Worm (Caenorhabditis elegans) whole organism, young adult: ENCODE results near the gene Y53F4B.5.

ENCODE experiments used
- D2030.7 ChIP-seq: fragments of 200-800 bp; sonication (Bioruptor generic); IDR thresholded peaks from 2 replicates; pipeline ENCODE4 v1.3.6; 2022; ENCODE audit warnings: missing genetic modification reagents, missing genetic modification characterization, missing compliant biosample characterization
- F39B2.1 ChIP-seq: fragments of 200-800 bp; sonication (Bioruptor generic); IDR thresholded peaks from 2 replicates; pipeline ENCODE4 v1.3.6; 2022; ENCODE audit warnings: missing genetic modification reagents, missing genetic modification characterization, missing compliant biosample characterization
- F52B5.7 ChIP-seq: sonication (generic microtip); optimal IDR thresholded peaks from 2 replicates; lab custom pipeline; 2016; ENCODE audit warnings: mild to moderate bottlenecking, missing genetic modification characterization, missing compliant biosample characterization
- F55B11.4 ChIP-seq: sonication (generic microtip); optimal IDR thresholded peaks from 2 replicates; lab custom pipeline; 2016; ENCODE audit warnings: missing compliant biosample characterization, missing genetic modification characterization, borderline replicate concordance; ENCODE audit not compliant: insufficient read depth
- K11D2.4 ChIP-seq: fragments of 200-800 bp; sonication (Bioruptor generic); IDR thresholded peaks from 2 replicates; pipeline ENCODE4 v1.3.6; 2022; ENCODE audit warnings: missing genetic modification reagents, missing genetic modification characterization, missing compliant biosample characterization
- K12H6.12 ChIP-seq: fragments of 200-800 bp; sonication (Bioruptor generic); optimal IDR thresholded peaks from 2 replicates; lab custom pipeline; 2018; ENCODE audit warnings: mild to moderate bottlenecking, missing genetic modification characterization, missing compliant biosample characterization
- T07F8.4 ChIP-seq: sonication (generic microtip); optimal IDR thresholded peaks from 2 replicates; lab custom pipeline; 2016; ENCODE audit warnings: mild to moderate bottlenecking, missing genetic modification characterization, moderate library complexity, missing compliant biosample characterization
- Y53F4B.3 ChIP-seq: fragments of 200-800 bp; sonication (Bioruptor generic); IDR thresholded peaks from 2 replicates; pipeline ENCODE4 v1.3.6; 2022; ENCODE audit warnings: missing genetic modification reagents, missing genetic modification characterization, missing compliant biosample characterization
- Y53G8AR.9 ChIP-seq: fragments of 200-800 bp; sonication (Bioruptor generic); conservative IDR thresholded peaks from 2 replicates; pipeline ENCODE4 v1.3.6; 2022; ENCODE audit warnings: missing genetic modification reagents, missing genetic modification characterization, missing compliant biosample characterization
- Y95B8A.8 ChIP-seq: fragments of 200-800 bp; sonication (Bioruptor generic); IDR thresholded peaks from 2 replicates; pipeline ENCODE4 v1.3.6; 2022; ENCODE audit warnings: missing genetic modification reagents, missing genetic modification characterization, missing compliant biosample characterization
- aptf-2 ChIP-seq: fragments of 200-800 bp; sonication (Bioruptor generic); conservative IDR thresholded peaks from 2 replicates; pipeline ENCODE4 v1.3.6; 2022; ENCODE audit warnings: missing genetic modification reagents, missing genetic modification characterization, missing compliant biosample characterization
- aptf-3 ChIP-seq: fragments of 200-800 bp; sonication (Bioruptor generic); IDR thresholded peaks from 2 replicates; pipeline ENCODE4 v1.3.6; 2022; ENCODE audit warnings: missing genetic modification characterization, missing compliant biosample characterization
- athp-1 ChIP-seq: sonication (generic microtip); optimal IDR thresholded peaks from 2 replicates; lab custom pipeline; 2017; ENCODE audit warnings: mild to moderate bottlenecking, missing genetic modification characterization, missing compliant biosample characterization
- attf-3 ChIP-seq: fragments of 200-800 bp; sonication (Bioruptor generic); conservative IDR thresholded peaks from 2 replicates; pipeline ENCODE4 v1.3.6; 2022; ENCODE audit warnings: missing genetic modification reagents, missing genetic modification characterization, missing compliant biosample characterization
- bed-2 ChIP-seq: fragments of 200-800 bp; sonication (Bioruptor generic); IDR thresholded peaks from 2 replicates; pipeline ENCODE4 v1.3.6; 2022; ENCODE audit warnings: missing genetic modification reagents, missing genetic modification characterization, missing compliant biosample characterization
- cebp-1 ChIP-seq, 2 experiments: fragments of 200-800 bp in 1 of 2; sonication (Bioruptor generic) in 1 of 2; sonication (generic microtip) in 1 of 2; IDR thresholded peaks in 1 of 2; optimal IDR thresholded peaks in 1 of 2; 2 replicates each; pipeline versions ENCODE4 v1.3.6 to Lab custom; 2017 to 2022; ENCODE audit warnings: missing compliant biosample characterization in 2 of 2, missing genetic modification characterization in 2 of 2, mild to moderate bottlenecking in 1 of 2, missing genetic modification reagents in 1 of 2, moderate library complexity in 1 of 2
- ceh-27 ChIP-seq: fragments of 200-800 bp; sonication (Bioruptor generic); optimal IDR thresholded peaks from 2 replicates; lab custom pipeline; 2018; ENCODE audit warnings: mild to moderate bottlenecking, missing genetic modification characterization, moderate library complexity, missing compliant biosample characterization
- ceh-79 ChIP-seq: sonication (generic microtip); optimal IDR thresholded peaks from 2 replicates; lab custom pipeline; 2017; ENCODE audit warnings: mild to moderate bottlenecking, missing genetic modification characterization, missing compliant biosample characterization
- ceh-91 ChIP-seq: fragments of 200-800 bp; sonication (Bioruptor generic); IDR thresholded peaks from 2 replicates; pipeline ENCODE4 v1.3.6; 2022; ENCODE audit warnings: missing genetic modification reagents, missing genetic modification characterization, missing compliant biosample characterization
- die-1 ChIP-seq: sonication (generic microtip); optimal IDR thresholded peaks from 2 replicates; lab custom pipeline; 2016; ENCODE audit warnings: missing genotype, mild to moderate bottlenecking, missing genetic modification characterization, missing compliant biosample characterization
- dox-1 ChIP-seq: fragments of 200-800 bp; sonication (Bioruptor generic); IDR thresholded peaks from 2 replicates; pipeline ENCODE4 v1.3.6; 2022; ENCODE audit warnings: missing genetic modification reagents, missing genetic modification characterization, missing compliant biosample characterization
- dpff-1 ChIP-seq: sonication (generic microtip); optimal IDR thresholded peaks from 2 replicates; lab custom pipeline; 2017; ENCODE audit warnings: mild to moderate bottlenecking, missing genetic modification characterization, missing compliant biosample characterization
- efl-1 ChIP-seq: fragments of 150-350 bp; optimal IDR thresholded peaks from 2 replicates; lab custom pipeline; 2014; ENCODE audit warnings: missing biosample characterization, missing genetic modification reagents, missing genetic modification characterization
- egrh-3 ChIP-seq: fragments of 200-800 bp; sonication (Bioruptor generic); IDR thresholded peaks from 2 replicates; pipeline ENCODE4 v1.3.6; 2022; ENCODE audit warnings: missing genetic modification reagents, missing genetic modification characterization, missing compliant biosample characterization
- ekl-4 ChIP-seq: fragments of 200-800 bp; sonication (Bioruptor generic); IDR thresholded peaks from 2 replicates; pipeline ENCODE4 v1.3.6; 2022; ENCODE audit warnings: missing genetic modification reagents, missing genetic modification characterization, missing compliant biosample characterization
- gei-17 ChIP-seq: fragments of 200-800 bp; sonication (Bioruptor generic); optimal IDR thresholded peaks from 2 replicates; lab custom pipeline; 2018; ENCODE audit warnings: mild to moderate bottlenecking, missing genetic modification characterization, missing compliant biosample characterization
- hmg-1.2 ChIP-seq: fragments of 200-800 bp; sonication (Bioruptor generic); IDR thresholded peaks from 2 replicates; pipeline ENCODE4 v1.3.6; 2022; ENCODE audit warnings: missing genetic modification reagents, missing genetic modification characterization, missing compliant biosample characterization
- hmg-20 ChIP-seq: fragments of 200-800 bp; sonication (Bioruptor generic); IDR thresholded peaks from 2 replicates; pipeline ENCODE4 v1.3.6; 2022; ENCODE audit warnings: missing genetic modification reagents, missing genetic modification characterization, missing compliant biosample characterization
- lin-26 ChIP-seq: fragments of 200-800 bp; sonication (Bioruptor generic); IDR thresholded peaks from 2 replicates; pipeline ENCODE4 v1.3.6; 2022; ENCODE audit warnings: missing genetic modification reagents, missing genetic modification characterization, missing compliant biosample characterization
- lir-1 ChIP-seq: fragments of 200-800 bp; sonication (Bioruptor generic); conservative IDR thresholded peaks from 2 replicates; pipeline ENCODE4 v1.3.6; 2022; ENCODE audit warnings: missing genetic modification reagents, missing genetic modification characterization, missing compliant biosample characterization
- lsy-27 ChIP-seq: sonication (generic microtip); optimal IDR thresholded peaks from 2 replicates; lab custom pipeline; 2017; ENCODE audit warnings: missing genetic modification characterization, mild to moderate bottlenecking, missing compliant biosample characterization, antibody characterized with exemption, missing genotype, borderline replicate concordance; ENCODE audit not compliant: insufficient read depth
- madf-3 ChIP-seq: fragments of 200-800 bp; sonication (Bioruptor generic); IDR thresholded peaks from 2 replicates; pipeline ENCODE4 v1.3.6; 2022; ENCODE audit warnings: missing genetic modification reagents, missing genetic modification characterization, missing compliant biosample characterization
- madf-6 ChIP-seq: fragments of 200-800 bp; sonication (Bioruptor generic); IDR thresholded peaks from 2 replicates; pipeline ENCODE4 v1.3.6; 2022; ENCODE audit warnings: missing genetic modification reagents, missing genetic modification characterization, missing compliant biosample characterization
- madf-8 ChIP-seq: fragments of 200-800 bp; sonication (Bioruptor generic); conservative IDR thresholded peaks from 2 replicates; pipeline ENCODE4 v1.3.6; 2022; ENCODE audit warnings: missing genetic modification reagents, missing genetic modification characterization, missing compliant biosample characterization
- mel-28 ChIP-seq: sonication (generic microtip); optimal IDR thresholded peaks from 2 replicates; lab custom pipeline; 2016; ENCODE audit warnings: borderline replicate concordance, mild to moderate bottlenecking, missing genetic modification characterization, missing compliant biosample characterization
- mxl-1 ChIP-seq: sonication (generic microtip); optimal IDR thresholded peaks from 2 replicates; lab custom pipeline; 2016; ENCODE audit warnings: missing genetic modification characterization, missing compliant biosample characterization
- nhr-120 ChIP-seq: fragments of 200-800 bp; sonication (Bioruptor generic); IDR thresholded peaks from 2 replicates; pipeline ENCODE4 v1.3.6; 2022; ENCODE audit warnings: missing genetic modification characterization, missing compliant biosample characterization
- nhr-179 ChIP-seq: sonication (generic microtip); optimal IDR thresholded peaks from 2 replicates; lab custom pipeline; 2016; ENCODE audit warnings: mild to moderate bottlenecking, missing genetic modification characterization, missing compliant biosample characterization
- nhr-27 ChIP-seq: fragments of 200-800 bp; sonication (Bioruptor generic); optimal IDR thresholded peaks from 2 replicates; lab custom pipeline; 2018; ENCODE audit warnings: mild to moderate bottlenecking, missing genetic modification characterization, moderate library complexity, missing compliant biosample characterization
- pha-4 ChIP-seq: fragments of 150-350 bp; sonication (generic microtip); optimal IDR thresholded peaks from 2 replicates; lab custom pipeline; 2014; ENCODE audit warnings: missing biosample characterization, missing genetic modification reagents, missing genetic modification characterization
- rec-8 ChIP-seq, 2 experiments: sonication (generic microtip); optimal IDR thresholded peaks; 2 replicates each; lab custom pipeline; 2016; ENCODE audit warnings: mild to moderate bottlenecking in 2 of 2, missing genetic modification characterization in 2 of 2, missing genetic modification reagents in 2 of 2, missing genotype in 2 of 2, missing biosample characterization in 1 of 2, missing compliant biosample characterization in 1 of 2, moderate library complexity in 1 of 2
- snpc-1.3 ChIP-seq: sonication (generic microtip); optimal IDR thresholded peaks from 2 replicates; lab custom pipeline; 2017; ENCODE audit warnings: missing genetic modification characterization, mild to moderate bottlenecking, missing compliant biosample characterization, antibody characterized with exemption, moderate library complexity, missing genotype, missing genetic modification reagents; ENCODE audit not compliant: insufficient read depth
- unc-130 ChIP-seq: sonication (generic microtip); optimal IDR thresholded peaks from 2 replicates; lab custom pipeline; 2016; ENCODE audit warnings: missing genetic modification reagents, missing genetic modification characterization, missing compliant biosample characterization
- ztf-18 ChIP-seq: sonication (generic microtip); optimal IDR thresholded peaks from 2 replicates; lab custom pipeline; 2016; ENCODE audit warnings: missing genotype, mild to moderate bottlenecking, missing genetic modification characterization, missing compliant biosample characterization
- ztf-25 ChIP-seq: fragments of 200-800 bp; sonication (Bioruptor generic); IDR thresholded peaks from 2 replicates; pipeline ENCODE4 v1.3.6; 2022; ENCODE audit warnings: missing genetic modification reagents, missing genetic modification characterization, missing compliant biosample characterization
- ztf-26 ChIP-seq: sonication (generic microtip); optimal IDR thresholded peaks from 2 replicates; lab custom pipeline; 2017; ENCODE audit warnings: missing genetic modification characterization, missing compliant biosample characterization
- ztf-28 ChIP-seq: fragments of 200-800 bp; sonication (Bioruptor generic); IDR thresholded peaks from 2 replicates; pipeline ENCODE4 v1.3.6; 2022; ENCODE audit warnings: missing genetic modification reagents, missing genetic modification characterization, missing compliant biosample characterization

Y53F4B.5 gene

DNA sequence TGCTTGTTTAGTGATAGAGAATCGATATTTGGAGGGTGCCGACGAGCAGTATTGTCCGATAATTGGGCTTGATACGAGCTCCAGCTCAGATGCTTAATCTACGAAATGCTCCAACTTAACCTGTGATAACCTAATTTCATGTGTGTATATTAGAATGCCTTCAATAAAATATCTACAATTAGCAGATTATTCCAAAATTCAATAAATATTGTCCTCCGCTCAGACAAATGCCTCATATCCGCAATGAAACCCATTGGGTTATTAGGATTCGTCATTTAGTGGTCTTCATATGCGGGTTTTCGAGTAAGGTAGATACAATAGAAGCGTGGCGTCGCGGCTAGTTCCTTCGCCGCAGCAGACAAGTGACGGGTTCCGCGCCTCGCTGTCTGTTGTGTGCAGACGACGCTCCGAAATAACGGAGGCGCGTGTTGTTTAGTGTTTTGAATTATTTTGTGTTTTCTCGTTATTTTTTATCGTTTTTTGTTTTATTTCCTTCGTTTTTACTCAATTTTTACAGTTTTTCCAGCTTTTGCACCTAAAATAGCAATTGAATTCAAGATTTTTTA lies 41.9 kb upstream of the Y53F4B.5 start, which contains the start of gene cmtr-1 (continued):
- peak; percentile 78 for TF ChIP-seq lsy-27 (tag; lab: Kevin White, UChicago)
- TF ChIP-seq Y53F4B.3 (GFP tag; lab: Robert Waterston, UW): no peak; the same call in 1 of the 2 replicates
- TF ChIP-seq unc-130 (GFP tag; lab: Kevin White, UChicago): peak; percentile 74
- TF ChIP-seq lin-26: peak; percentile 82
- TF ChIP-seq lir-1 (GFP tag; lab: Robert Waterston, UW): peak; percentile 79
- peak; percentile 64 for TF ChIP-seq T07F8.4 (tag; lab: Kevin White, UChicago)
- TF ChIP-seq hmg-1.2: peak; percentile 100
- peak; percentile 74 for TF ChIP-seq madf-8 (GFP tag; lab: Robert Waterston, UW)
- no peak for TF ChIP-seq aptf-3
- peak; percentile 60 for TF ChIP-seq ztf-18 (tag; lab: Kevin White, UChicago)
- peak; percentile 85 for TF ChIP-seq ceh-91 (GFP tag; lab: Robert Waterston, UW)
- TF ChIP-seq nhr-27 (tag; lab: Kevin White, UChicago): no peak
- peak; percentile 57 for TF ChIP-seq egrh-3
- TF ChIP-seq nhr-120 (GFP tag; lab: Robert Waterston, UW): no peak
- peak; percentile 89; the same call in 1 of the 2 replicates for TF ChIP-seq F39B2.1 (GFP tag; lab: Robert Waterston, UW)
- peak; percentile 98 for TF ChIP-seq snpc-1.3 (tag; lab: Kevin White, UChicago)
- peak; percentile 100 for TF ChIP-seq attf-3
- peak; percentile 92 for TF ChIP-seq hmg-20 (GFP tag; lab: Robert Waterston, UW)
- peak; percentile 94 for TF ChIP-seq athp-1
- TF ChIP-seq F55B11.4 (tag; lab: Kevin White, UChicago): no peak
- no peak for TF ChIP-seq bed-2 (GFP tag; lab: Robert Waterston, UW)
- peak; percentile 93 for TF ChIP-seq madf-6 (GFP tag; lab: Robert Waterston, UW)
- no peak for TF ChIP-seq mxl-1 (tag; lab: Kevin White, UChicago)
- peak; percentile 81 for TF ChIP-seq K12H6.12 (tag; lab: Kevin White, UChicago)
- no peak for TF ChIP-seq ztf-25
- peak; percentile 100 for TF ChIP-seq D2030.7 (GFP tag; lab: Robert Waterston, UW)
- TF ChIP-seq dpff-1: peak; percentile 83
- peak; percentile 76 for TF ChIP-seq Y95B8A.8 (GFP tag; lab: Robert Waterston, UW)
- TF ChIP-seq die-1 (tag; lab: Kevin White, UChicago): peak; percentile 68
- peak; percentile 91 for TF ChIP-seq Y53G8AR.9 (GFP tag; lab: Robert Waterston, UW)
- peak; percentile 40 to 82 for TF ChIP-seq rec-8 (tag; optimal IDR thresholded peaks at IDR 0.05; lab: Kevin White, UChicago)
- TF ChIP-seq gei-17: peak; percentile 90
- TF ChIP-seq ekl-4: peak; percentile 97
- peak; percentile 98; the same call in 1 of the 2 replicates for TF ChIP-seq dox-1 (GFP tag; lab: Robert Waterston, UW)
- peak; percentile 94 for TF ChIP-seq ceh-27 (GFP tag; lab: Kevin White, UChicago)
- TF ChIP-seq K11D2.4 (GFP tag; lab: Robert Waterston, UW): peak; percentile 90
- no peak for TF ChIP-seq cebp-1 (GFP tag; IDR thresholded peaks at IDR 0.05; lab: Robert Waterston, UW)
- peak; percentile 89 for TF ChIP-seq cebp-1 (tag; optimal IDR thresholded peaks at IDR 0.05; lab: Kevin White, UChicago)
- peak; percentile 86 for TF ChIP-seq ztf-28
- TF ChIP-seq mel-28 (tag; lab: Kevin White, UChicago): peak; percentile 85
- TF ChIP-seq ceh-79 (tag; lab: Kevin White, UChicago): no peak
- peak; percentile 28 for TF ChIP-seq nhr-179 (tag; lab: Kevin White, UChicago)
- TF ChIP-seq F52B5.7 (tag; lab: Kevin White, UChicago): peak; percentile 82
- peak; percentile 80 for TF ChIP-seq efl-1
- TF ChIP-seq madf-3: 0 out of 2 replicates have a peak, but pooled peaks have one; percentile 56
- no peak for TF ChIP-seq pha-4 (tag; lab: Kevin White, UChicago)
- TF ChIP-seq ztf-26 (tag; lab: Kevin White, UChicago): peak; percentile 92
- TF ChIP-seq aptf-2 (GFP tag; lab: Robert Waterston, UW): peak; percentile 22; the same call in 1 of the 2 replicates
